Worm (Caenorhabditis elegans): ENCODE results near the gene T22F7.1.

Gene T22F7.1

ce11 chrIII:526824-527223, 15.0 kb upstream of the T22F7.1 start, which contains the start of gene T22F7.4:
Gene T22F7.4 (minus strand): TSS chrIII:526924.
- TF ChIP-seq snpc-4 (tag; optimal IDR thresholded peaks at IDR 0.05) (no peak), ztf-7 (tag; optimal IDR thresholded peaks at IDR 0.05) (no peak), hmg-1.1 (GFP tag; IDR thresholded peaks at IDR 0.05) (no peak), unc-62 (GFP tag; optimal IDR thresholded peaks at IDR 0.05 in 1 of 2) (no peak), unc-62 (tag; optimal IDR thresholded peaks at IDR 0.05) (no peak), mes-2 (tag; optimal IDR thresholded peaks at IDR 0.05; ENCODE audit: poor library complexity, severe bottlenecking) (no peak), zag-1 (tag; optimal IDR thresholded peaks at IDR 0.05) (no peak), nhr-25 (tag; optimal IDR thresholded peaks at IDR 0.05; ENCODE audit: borderline replicate concordance, insufficient read depth) (no peak), ces-1 (GFP tag; optimal IDR thresholded peaks at IDR 0.05) (no peak), Y75B8A.6 (GFP tag; IDR thresholded peaks at IDR 0.05) (no peak), duxl-1 (tag; optimal IDR thresholded peaks at IDR 0.05; ENCODE audit: poor library complexity) (no peak), nhr-41 (GFP tag; IDR thresholded peaks at IDR 0.05) (no peak), nhr-10 (tag; optimal IDR thresholded peaks at IDR 0.05) (no peak), nhr-237 (tag; optimal IDR thresholded peaks at IDR 0.05) (no peak), nhr-48 (tag; optimal IDR thresholded peaks at IDR 0.05) (no peak), zfp-3 (GFP tag; conservative IDR thresholded peaks at IDR 0.05) (no peak)

ce11 chrIII:530899-531298, 11.0 kb upstream of the T22F7.1 start:
- TF ChIP-seq nhr-28 (tag; optimal IDR thresholded peaks at IDR 0.05) (peak; percentile 7), dmd-6 (GFP tag; IDR thresholded peaks at IDR 0.05) (peak; percentile 25; the same call in 1 of the 2 replicates), nhr-42 (GFP tag; IDR thresholded peaks at IDR 0.05) (no peak), set-16 (GFP tag; IDR thresholded peaks at IDR 0.05) (no peak), cey-2 (tag; optimal IDR thresholded peaks at IDR 0.05; ENCODE audit: borderline replicate concordance, insufficient read depth) (no peak), nhr-48 (tag; optimal IDR thresholded peaks at IDR 0.05) (no peak), daf-16 (GFP tag; optimal IDR thresholded peaks at IDR 0.05) (no peak), daf-16 (tag; optimal IDR thresholded peaks at IDR 0.05) (peak; percentile 97), unc-62 (GFP tag; optimal IDR thresholded peaks at IDR 0.05 in 1 of 2) (peak in 1 of 2 experiments; percentile 55), unc-62 (tag; optimal IDR thresholded peaks at IDR 0.05) (no peak), nhr-25 (tag; optimal IDR thresholded peaks at IDR 0.05; ENCODE audit: borderline replicate concordance, insufficient read depth) (no peak), ZK546.5 (tag; optimal IDR thresholded peaks at IDR 0.05) (no peak), D1046.2 (GFP tag; IDR thresholded peaks at IDR 0.05) (no peak), unc-130 (GFP tag; optimal IDR thresholded peaks at IDR 0.05) (no peak)

ce11 chrIII:532152-532551, 9.7 kb upstream of the T22F7.1 start:
- TF ChIP-seq aha-1 (tag) (peak; percentile 54), saeg-2 (GFP tag; IDR thresholded peaks at IDR 0.05) (no peak)

- TF ChIP-seq dmd-8 (GFP tag; IDR thresholded peaks at IDR 0.05) (0 out of 2 replicates have a peak, but pooled peaks have one; percentile 58), zag-1 (tag; optimal IDR thresholded peaks at IDR 0.05) (no peak), skn-1 (tag; optimal IDR thresholded peaks at IDR 0.05) (no peak), nhr-77 (tag; optimal IDR thresholded peaks at IDR 0.05) (no peak), jun-1 (tag; optimal IDR thresholded peaks at IDR 0.05) (no peak), nhr-6 (tag; optimal IDR thresholded peaks at IDR 0.05) (no peak), ZK337.2 (GFP tag; IDR thresholded peaks at IDR 0.05) (no peak), lin-15B (tag; optimal IDR thresholded peaks at IDR 0.05) (no peak), sdz-12 (GFP tag; optimal IDR thresholded peaks at IDR 0.05) (no peak), lin-38 (GFP tag; IDR thresholded peaks at IDR 0.05) (no peak), mdl-1 (tag; optimal IDR thresholded peaks at IDR 0.05) (no peak), ama-1 (optimal IDR thresholded peaks at IDR 0.05) (no peak), unc-39 (tag; optimal IDR thresholded peaks at IDR 0.05) (no peak), attf-4 (tag; optimal IDR thresholded peaks at IDR 0.05) (no peak), unc-62 (GFP tag; optimal IDR thresholded peaks at IDR 0.05 in 1 of 2) (peak in 1 of 2 experiments; percentile 64), unc-62 (tag; optimal IDR thresholded peaks at IDR 0.05) (no peak), ceh-62 (tag; optimal IDR thresholded peaks at IDR 0.05) (no peak), duxl-1 (tag; optimal IDR thresholded peaks at IDR 0.05; ENCODE audit: poor library complexity) (no peak), zfp-3 (GFP tag; conservative IDR thresholded peaks at IDR 0.05) (no peak), nhr-11 (tag; optimal IDR thresholded peaks at IDR 0.05) (no peak), daf-16 (GFP tag; optimal IDR thresholded peaks at IDR 0.05) (peak in 1 of 2 experiments; percentile 80), daf-16 (tag; optimal IDR thresholded peaks at IDR 0.05) (peak; percentile 60), Y5F2A.4 (GFP tag; optimal IDR thresholded peaks at IDR 0.05) (no peak), hlh-11 (tag; optimal IDR thresholded peaks at IDR 0.05) (peak; percentile 41)
Measured at ce11 chrIII:535266-536107, 6.4 kb upstream of the T22F7.1 start.
